Fruit fly (Drosophila melanogaster): Measurements from ENCODE around the gene CG17110.

The CG17110 gene

dm6 chr3R:23067209-23067826 lies 24.2 kb upstream of the CG17110 start, which contains the start of gene CG17111 (continued):
- TF ChIP-seq knrl (GFP tag; IDR thresholded peaks at IDR 0.05; ENCODE audit: partially characterized antibody) = no peak
- TF ChIP-seq CG6683 (GFP tag; optimal IDR thresholded peaks at IDR 0.05) = no peak
- 0 out of 2 replicates have a peak, but pooled peaks have one; percentile 18 for TF ChIP-seq Ada2b (GFP tag; IDR thresholded peaks at IDR 0.05)
- no peak for TF ChIP-seq nom (GFP tag; optimal IDR thresholded peaks at IDR 0.05)
- TF ChIP-seq CG15514 (GFP tag; optimal IDR thresholded peaks at IDR 0.05) = no peak
- no peak for TF ChIP-seq Aef1 (GFP tag; IDR thresholded peaks at IDR 0.05)
- TF ChIP-seq CG11093 (GFP tag; IDR thresholded peaks at IDR 0.05) = no peak
- no peak for TF ChIP-seq CG18011 (GFP tag; optimal IDR thresholded peaks at IDR 0.05)
- TF ChIP-seq hth (optimal IDR thresholded peaks at IDR 0.05) = no peak
- no peak for TF ChIP-seq CG14667 (GFP tag; IDR thresholded peaks at IDR 0.05)
- no peak for TF ChIP-seq CG2875 (GFP tag; optimal IDR thresholded peaks at IDR 0.05)
- peak; percentile 5 for TF ChIP-seq bab2 (GFP tag; optimal IDR thresholded peaks at IDR 0.05)
- no peak for TF ChIP-seq fd102C (GFP tag; optimal IDR thresholded peaks at IDR 0.05)
- no peak for TF ChIP-seq aop (GFP tag; IDR thresholded peaks at IDR 0.05)
- TF ChIP-seq Sox102F (GFP tag; optimal IDR thresholded peaks at IDR 0.05) = peak; percentile 55
- TF ChIP-seq CG32772 (GFP tag; IDR thresholded peaks at IDR 0.05) = no peak
- TF ChIP-seq CG31224 (GFP tag; IDR thresholded peaks at IDR 0.05) = no peak
- TF ChIP-seq CG6654 (GFP tag; optimal IDR thresholded peaks at IDR 0.05) = no peak
- no peak for TF ChIP-seq fru (optimal IDR thresholded peaks at IDR 0.05)
- no peak for TF ChIP-seq insv (GFP tag; optimal IDR thresholded peaks at IDR 0.05)
- no peak for TF ChIP-seq CG10321 (GFP tag; IDR thresholded peaks at IDR 0.05)
- TF ChIP-seq Scr (GFP tag; IDR thresholded peaks at IDR 0.05; ENCODE audit: partially characterized antibody) = no peak
- TF ChIP-seq PHDP (tag; optimal IDR thresholded peaks at IDR 0.05) = no peak
- no peak for TF ChIP-seq CG12071 (GFP tag; optimal IDR thresholded peaks at IDR 0.05)
- no peak for TF ChIP-seq CG14014 (GFP tag; IDR thresholded peaks at IDR 0.05)
- TF ChIP-seq CG8388 (GFP tag; optimal IDR thresholded peaks at IDR 0.05) = peak; percentile 42
- no peak for TF ChIP-seq Jarid2 (GFP tag; optimal IDR thresholded peaks at IDR 0.05)
- 0 out of 2 replicates have a peak, but pooled peaks have one; percentile 35 for TF ChIP-seq ttk (GFP tag; IDR thresholded peaks at IDR 0.05)
- TF ChIP-seq ac (GFP tag; optimal IDR thresholded peaks at IDR 0.05) = no peak
- TF ChIP-seq ap (GFP tag; IDR thresholded peaks at IDR 0.05) = no peak
- no peak for TF ChIP-seq br (optimal IDR thresholded peaks at IDR 0.05)
- 0 out of 2 replicates have a peak, but pooled peaks have one; percentile 6 for TF ChIP-seq CG6689 (GFP tag; IDR thresholded peaks at IDR 0.05)
- TF ChIP-seq zf30C (GFP tag; optimal IDR thresholded peaks at IDR 0.05) = no peak
- no peak for TF ChIP-seq Awh (GFP tag; IDR thresholded peaks at IDR 0.05)
- no peak for TF ChIP-seq Adf1 (GFP tag; IDR thresholded peaks at IDR 0.05)
- no peak for TF ChIP-seq unc-4 (GFP tag; IDR thresholded peaks at IDR 0.05; ENCODE audit: partially characterized antibody)
- no peak for TF ChIP-seq CG14860 (GFP tag; IDR thresholded peaks at IDR 0.05; ENCODE audit: partially characterized antibody)
- TF ChIP-seq Trl (optimal IDR thresholded peaks at IDR 0.05) = no peak
- TF ChIP-seq Trl (GFP tag; optimal IDR thresholded peaks at IDR 0.05) = no peak
- no peak for TF ChIP-seq nerfin-1 (tag; optimal IDR thresholded peaks at IDR 0.05)
- TF ChIP-seq cad (GFP tag; optimal IDR thresholded peaks at IDR 0.05) = no peak
- no peak for TF ChIP-seq Bteb2 (GFP tag; optimal IDR thresholded peaks at IDR 0.05)
- TF ChIP-seq CG6175 (GFP tag; IDR thresholded peaks at IDR 0.05) = no peak
- TF ChIP-seq sc (optimal IDR thresholded peaks at IDR 0.05) = no peak
- no peak for TF ChIP-seq sc (GFP tag; optimal IDR thresholded peaks at IDR 0.05)
- TF ChIP-seq pfk (GFP tag; optimal IDR thresholded peaks at IDR 0.05) = no peak
- TF ChIP-seq CG12769 (tag; optimal IDR thresholded peaks at IDR 0.05) = no peak
- TF ChIP-seq zfh1 (GFP tag; IDR thresholded peaks at IDR 0.05) = no peak
- no peak for TF ChIP-seq fd3F (GFP tag; optimal IDR thresholded peaks at IDR 0.05)
- TF ChIP-seq B-H1 (GFP tag; IDR thresholded peaks at IDR 0.05) = no peak
- TF ChIP-seq sug (tag; optimal IDR thresholded peaks at IDR 0.05) = no peak
- no peak for TF ChIP-seq Ets97D (GFP tag; optimal IDR thresholded peaks at IDR 0.05)

Measured in whole organism, embryonic.